Worm (Caenorhabditis elegans) whole organism, L3 larva: Measurements from ENCODE around the gene C06B8.7.

Experiments
- lin-39 ChIP-seq: fragments of 150-350 bp; optimal IDR thresholded peaks from 2 replicates; lab custom pipeline; 2018; ENCODE audit warnings: missing biosample characterization, missing genetic modification reagents, missing genetic modification characterization
- nhr-77 ChIP-seq: fragments of 150-350 bp; optimal IDR thresholded peaks from 2 replicates; lab custom pipeline; 2014; ENCODE audit warnings: missing biosample characterization, missing genetic modification characterization
- tbx-2 ChIP-seq: sonication (generic microtip); optimal IDR thresholded peaks from 2 replicates; lab custom pipeline; 2016; ENCODE audit warnings: mild to moderate bottlenecking, missing genetic modification characterization, missing compliant biosample characterization

ce11 chrV:15480505-15481075 lies 17.9 kb upstream of the C06B8.7 start:
- TF ChIP-seq tbx-2 (tag; lab: Kevin White, UChicago) (no peak), nhr-77 (tag; lab: Kevin White, UChicago) (no peak), lin-39 (tag; lab: Kevin White, UChicago) (no peak)
